Worm (Caenorhabditis elegans) whole organism, L4 larva: ENCODE data around the gene F38A5.22.

Experiments
- ceh-62 ChIP-seq: sonication (generic microtip); optimal IDR thresholded peaks from 2 replicates; lab custom pipeline; 2017; ENCODE audit warnings: missing biosample characterization, missing genetic modification characterization
- ceh-82 ChIP-seq: sonication (generic microtip); optimal IDR thresholded peaks from 2 replicates; lab custom pipeline; 2017; ENCODE audit warnings: missing biosample characterization, missing genetic modification characterization
- dmd-6 ChIP-seq: fragments of 200-800 bp; sonication (Bioruptor generic); IDR thresholded peaks from 2 replicates; pipeline ENCODE4 v1.3.6; 2022; ENCODE audit warnings: missing genetic modification reagents, missing genetic modification characterization, missing compliant biosample characterization
- hif-1 ChIP-seq, 2 experiments: sonication (generic microtip); optimal IDR thresholded peaks; 2 replicates each; lab custom pipeline; 2016 to 2017; ENCODE audit warnings: missing compliant biosample characterization in 2 of 2, missing genetic modification characterization in 2 of 2, missing genetic modification reagents in 2 of 2, missing genotype in 2 of 2, mild to moderate bottlenecking in 1 of 2
- mep-1 ChIP-seq: fragments of 150-350 bp; sonication (generic microtip); optimal IDR thresholded peaks from 3 replicates; lab custom pipeline; 2014; ENCODE audit warnings: missing biosample characterization, missing genetic modification characterization
- nhr-237 ChIP-seq: sonication (generic microtip); optimal IDR thresholded peaks from 2 replicates; lab custom pipeline; 2017; ENCODE audit warnings: missing biosample characterization, missing genetic modification characterization
- skn-1 ChIP-seq: fragments of 150-350 bp; optimal IDR thresholded peaks from 2 replicates; lab custom pipeline; 2014; ENCODE audit warnings: missing biosample characterization, missing genetic modification characterization

- TF ChIP-seq nhr-237 (tag; lab: Kevin White, UChicago) (no peak), ceh-82 (no peak), mep-1 (tag; lab: Kevin White, UChicago) (no peak), hif-1 (tag; optimal IDR thresholded peaks at IDR 0.05; lab: Kevin White, UChicago) (no peak), dmd-6 (GFP tag; lab: Robert Waterston, UW) (no peak), skn-1 (tag; lab: Kevin White, UChicago) (no peak), ceh-62 (tag; lab: Kevin White, UChicago) (no peak)
Observed at ce11 chrIV:6572655-6573054, 23.1 kb downstream of the F38A5.22 start.
